Fruit fly (Drosophila melanogaster): ENCODE measurements around the gene CG31872.

CG31872 gene

dm6 chr2L:10639631-10640030 lies at the start of gene CG31872:
CG31872 (plus strand) TSS chr2L:10639931.
- TF ChIP-seq pan (optimal IDR thresholded peaks at IDR 0.05): no peak
- TF ChIP-seq Dll (optimal IDR thresholded peaks at IDR 0.05): no peak
- TF ChIP-seq CG8478 (optimal IDR thresholded peaks at IDR 0.05): no peak
- TF ChIP-seq psq (optimal IDR thresholded peaks at IDR 0.05): no peak
- TF ChIP-seq usp (GFP tag; optimal IDR thresholded peaks at IDR 0.05): no peak
- TF ChIP-seq EcR (GFP tag; optimal IDR thresholded peaks at IDR 0.05): no peak

dm6 chr2L:10603604-10604003 lies 36.1 kb upstream of the CG31872 start:
- TF ChIP-seq CG8478 (optimal IDR thresholded peaks at IDR 0.05) (no peak), pan (optimal IDR thresholded peaks at IDR 0.05) (no peak), EcR (GFP tag; optimal IDR thresholded peaks at IDR 0.05) (no peak), usp (GFP tag; optimal IDR thresholded peaks at IDR 0.05) (no peak), psq (optimal IDR thresholded peaks at IDR 0.05) (no peak), Dll (optimal IDR thresholded peaks at IDR 0.05) (no peak)

- no peak for TF ChIP-seq usp (GFP tag; optimal IDR thresholded peaks at IDR 0.05)
- TF ChIP-seq pan (optimal IDR thresholded peaks at IDR 0.05): no peak
- no peak for TF ChIP-seq Dll (optimal IDR thresholded peaks at IDR 0.05)
- TF ChIP-seq psq (optimal IDR thresholded peaks at IDR 0.05): no peak
- TF ChIP-seq EcR (GFP tag; optimal IDR thresholded peaks at IDR 0.05): no peak
- TF ChIP-seq CG8478 (optimal IDR thresholded peaks at IDR 0.05): no peak
These were observed 32.0 kb upstream of the CG31872 start for dm6 chr2L:10607697-10608096.

- no peak for TF ChIP-seq usp (GFP tag; optimal IDR thresholded peaks at IDR 0.05)
- TF ChIP-seq psq (optimal IDR thresholded peaks at IDR 0.05): no peak
- no peak for TF ChIP-seq pan (optimal IDR thresholded peaks at IDR 0.05)
- TF ChIP-seq EcR (GFP tag; optimal IDR thresholded peaks at IDR 0.05): no peak
- no peak for TF ChIP-seq CG8478 (optimal IDR thresholded peaks at IDR 0.05)
- TF ChIP-seq Dll (optimal IDR thresholded peaks at IDR 0.05): no peak
These were observed 31.0 kb upstream of the CG31872 start for dm6 chr2L:10608662-10609262.

dm6 chr2L:10613104-10613503 lies 26.6 kb upstream of the CG31872 start:
- TF ChIP-seq EcR (GFP tag; optimal IDR thresholded peaks at IDR 0.05): no peak
- no peak for TF ChIP-seq Dll (optimal IDR thresholded peaks at IDR 0.05)
- TF ChIP-seq CG8478 (optimal IDR thresholded peaks at IDR 0.05): no peak
- TF ChIP-seq pan (optimal IDR thresholded peaks at IDR 0.05): no peak
- TF ChIP-seq usp (GFP tag; optimal IDR thresholded peaks at IDR 0.05): no peak
- no peak for TF ChIP-seq psq (optimal IDR thresholded peaks at IDR 0.05)

- TF ChIP-seq pan (optimal IDR thresholded peaks at IDR 0.05): no peak
- TF ChIP-seq CG8478 (optimal IDR thresholded peaks at IDR 0.05): no peak
- TF ChIP-seq Dll (optimal IDR thresholded peaks at IDR 0.05): no peak
- no peak for TF ChIP-seq psq (optimal IDR thresholded peaks at IDR 0.05)
- no peak for TF ChIP-seq EcR (GFP tag; optimal IDR thresholded peaks at IDR 0.05)
- no peak for TF ChIP-seq usp (GFP tag; optimal IDR thresholded peaks at IDR 0.05)
These were observed 24.9 kb upstream of the CG31872 start for dm6 chr2L:10614660-10615479.

dm6 chr2L:10615889-10616288 lies 23.8 kb upstream of the CG31872 start:
- no peak for TF ChIP-seq Dll (optimal IDR thresholded peaks at IDR 0.05)
- TF ChIP-seq CG8478 (optimal IDR thresholded peaks at IDR 0.05): no peak

- TF ChIP-seq psq (optimal IDR thresholded peaks at IDR 0.05) (no peak), pan (optimal IDR thresholded peaks at IDR 0.05) (no peak), CG8478 (optimal IDR thresholded peaks at IDR 0.05) (no peak), EcR (GFP tag; optimal IDR thresholded peaks at IDR 0.05) (no peak), usp (GFP tag; optimal IDR thresholded peaks at IDR 0.05) (no peak), Dll (optimal IDR thresholded peaks at IDR 0.05) (no peak)
These were observed 23.0 kb upstream of the CG31872 start for dm6 chr2L:10616767-10617166.

- TF ChIP-seq psq (optimal IDR thresholded peaks at IDR 0.05): no peak
- no peak for TF ChIP-seq pan (optimal IDR thresholded peaks at IDR 0.05)
- no peak for TF ChIP-seq Dll (optimal IDR thresholded peaks at IDR 0.05)
- TF ChIP-seq usp (GFP tag; optimal IDR thresholded peaks at IDR 0.05): no peak
- no peak for TF ChIP-seq EcR (GFP tag; optimal IDR thresholded peaks at IDR 0.05)
- TF ChIP-seq CG8478 (optimal IDR thresholded peaks at IDR 0.05): no peak
These were observed 13.8 kb upstream of the CG31872 start for dm6 chr2L:10625935-10626334.

dm6 chr2L:10632702-10633101 lies 7.0 kb upstream of the CG31872 start:
- no peak for TF ChIP-seq usp (GFP tag; optimal IDR thresholded peaks at IDR 0.05)
- TF ChIP-seq psq (optimal IDR thresholded peaks at IDR 0.05): no peak
- no peak for TF ChIP-seq pan (optimal IDR thresholded peaks at IDR 0.05)
- no peak for TF ChIP-seq EcR (GFP tag; optimal IDR thresholded peaks at IDR 0.05)

- no peak for TF ChIP-seq psq (optimal IDR thresholded peaks at IDR 0.05)
These were observed 1.4 kb upstream of the CG31872 start, which contains the start of gene CG7329 for dm6 chr2L:10638371-10638770. CG7329 (minus strand) TSS chr2L:10638471.

dm6 chr2L:10643671-10644070 lies 3.9 kb downstream of the CG31872 start, which contains the start of gene CG18284:
CG18284 (plus strand) TSS chr2L:10643971.
- TF ChIP-seq Dll (optimal IDR thresholded peaks at IDR 0.05) (no peak), CG8478 (optimal IDR thresholded peaks at IDR 0.05) (no peak), pan (optimal IDR thresholded peaks at IDR 0.05) (no peak), EcR (GFP tag; optimal IDR thresholded peaks at IDR 0.05) (no peak), psq (optimal IDR thresholded peaks at IDR 0.05) (no peak), usp (GFP tag; optimal IDR thresholded peaks at IDR 0.05) (no peak)

Measured in whole organism.